Fruit fly (Drosophila melanogaster) whole organism, embryonic: ENCODE measurements around the gene CG12321.
A peak's percentile ranks its signal among the peaks of the same experiment; 100 is the strongest.

Experiments
- Atf-2 ChIP-seq: fragments of 200-800 bp; sonication (Bioruptor generic); optimal IDR thresholded peaks from 2 replicates; lab custom pipeline; 2016; ENCODE audit warnings: missing biosample characterization, missing genetic modification characterization
- Atf6 ChIP-seq: fragments of 200-800 bp; sonication (Bioruptor generic); IDR thresholded peaks from 2 replicates; pipeline ENCODE4 v1.3.6; 2022; ENCODE audit warnings: missing biosample characterization, missing genetic modification characterization
- B-H2 ChIP-seq: fragments of 200-800 bp; sonication (Bioruptor generic); optimal IDR thresholded peaks from 2 replicates; lab custom pipeline; 2018; ENCODE audit warnings: missing biosample characterization, mild to moderate bottlenecking, missing genetic modification characterization
- CG11560 ChIP-seq: fragments of 200-800 bp; sonication (Bioruptor generic); IDR thresholded peaks from 3 replicates; pipeline ENCODE4 v1.3.6; 2022; ENCODE audit warnings: missing biosample characterization, missing genetic modification characterization
- CG12104 ChIP-seq: fragments of 200-800 bp; sonication (Bioruptor generic); optimal IDR thresholded peaks from 3 replicates; lab custom pipeline; 2016; ENCODE audit warnings: missing biosample characterization, missing genetic modification characterization
- CG12769 ChIP-seq: fragments of 200-800 bp; sonication (Bioruptor generic); optimal IDR thresholded peaks from 2 replicates; lab custom pipeline; 2019; ENCODE audit warnings: missing biosample characterization, mild to moderate bottlenecking, missing genetic modification characterization, moderate library complexity
- CG12942 ChIP-seq: fragments of 200-800 bp; sonication (Bioruptor generic); optimal IDR thresholded peaks from 3 replicates; lab custom pipeline; 2016; ENCODE audit warnings: missing biosample characterization, missing genetic modification characterization
- CG15601 ChIP-seq: fragments of 200-800 bp; sonication (Bioruptor generic); optimal IDR thresholded peaks from 3 replicates; lab custom pipeline; 2019; ENCODE audit warnings: missing biosample characterization, mild to moderate bottlenecking, missing genetic modification characterization, moderate library complexity
- CG32532 ChIP-seq: fragments of 200-800 bp; sonication (Bioruptor generic); IDR thresholded peaks from 2 replicates; pipeline ENCODE4 v1.3.6; 2022; ENCODE audit warnings: missing biosample characterization, missing genetic modification characterization
- CG3281 ChIP-seq: fragments of 200-800 bp; sonication (Bioruptor generic); optimal IDR thresholded peaks from 3 replicates; lab custom pipeline; 2017; ENCODE audit warnings: missing biosample characterization, mild to moderate bottlenecking, missing genetic modification characterization
- CG42726 ChIP-seq: fragments of 200-800 bp; sonication (Bioruptor generic); IDR thresholded peaks from 2 replicates; pipeline ENCODE4 v1.3.6; 2022; ENCODE audit warnings: missing biosample characterization, missing genetic modification characterization; ENCODE audit not compliant: partially characterized antibody
- CG4360 ChIP-seq: fragments of 200-800 bp; sonication (Bioruptor generic); IDR thresholded peaks from 2 replicates; pipeline ENCODE4 v1.3.6; 2022; ENCODE audit warnings: missing biosample characterization, missing genetic modification characterization
- CG4617 ChIP-seq: fragments of 200-800 bp; sonication (Bioruptor generic); optimal IDR thresholded peaks from 3 replicates; lab custom pipeline; 2016; ENCODE audit warnings: missing biosample characterization, missing genetic modification characterization, borderline replicate concordance
- CG5953 ChIP-seq: fragments of 200-800 bp; sonication (Bioruptor generic); IDR thresholded peaks from 2 replicates; pipeline ENCODE4 v1.3.6; 2022; ENCODE audit warnings: missing biosample characterization, missing genetic modification characterization
- CG6654 ChIP-seq: fragments of 200-800 bp; sonication (Bioruptor generic); optimal IDR thresholded peaks from 2 replicates; lab custom pipeline; 2017; ENCODE audit warnings: missing biosample characterization, mild to moderate bottlenecking, missing genetic modification characterization
- CG6854 ChIP-seq: fragments of 200-800 bp; sonication (Bioruptor generic); optimal IDR thresholded peaks from 3 replicates; lab custom pipeline; 2017; ENCODE audit warnings: missing biosample characterization, mild to moderate bottlenecking, missing genetic modification characterization
- CG8388 ChIP-seq: fragments of 200-800 bp; sonication (Bioruptor generic); optimal IDR thresholded peaks from 2 replicates; lab custom pipeline; 2019; ENCODE audit warnings: missing biosample characterization, mild to moderate bottlenecking, missing genetic modification characterization, moderate library complexity
- CG9437 ChIP-seq: fragments of 200-800 bp; sonication (Bioruptor generic); optimal IDR thresholded peaks from 2 replicates; lab custom pipeline; 2018; ENCODE audit warnings: missing biosample characterization, mild to moderate bottlenecking, missing genetic modification characterization
- CG9797 ChIP-seq: fragments of 200-800 bp; sonication (Bioruptor generic); optimal IDR thresholded peaks from 3 replicates; lab custom pipeline; 2018; ENCODE audit warnings: missing biosample characterization, mild to moderate bottlenecking, missing genetic modification characterization
- Dfd ChIP-seq, 2 experiments: fragments of >200 bp; optimal IDR thresholded peaks; 2 replicates each; lab custom pipeline; 2017; ENCODE audit warnings: missing biosample characterization in 2 of 2, missing genetic modification characterization in 2 of 2
- Dref ChIP-seq: fragments of 200-800 bp; sonication (Bioruptor generic); IDR thresholded peaks from 2 replicates; pipeline ENCODE4 v1.3.6; 2022; ENCODE audit warnings: missing biosample characterization, missing genetic modification characterization
- Fer1 ChIP-seq: fragments of 200-800 bp; sonication (Bioruptor generic); optimal IDR thresholded peaks from 2 replicates; lab custom pipeline; 2017; ENCODE audit warnings: missing biosample characterization, mild to moderate bottlenecking, missing genetic modification characterization
- HLH3B ChIP-seq: fragments of 200-800 bp; sonication (Bioruptor generic); IDR thresholded peaks from 2 replicates; pipeline ENCODE4 v1.3.6; 2022; ENCODE audit warnings: missing biosample characterization, missing genetic modification characterization
- Hr3 ChIP-seq: fragments of 200-800 bp; sonication (Bioruptor generic); optimal IDR thresholded peaks from 3 replicates; lab custom pipeline; 2016; ENCODE audit warnings: missing biosample characterization, missing genetic modification characterization
- Med ChIP-seq: fragments of 200-800 bp; sonication (Bioruptor generic); peaks from one replicate; lab custom pipeline; 2016; ENCODE audit warnings: missing biosample characterization, missing genetic modification characterization, mild to moderate bottlenecking, inconsistent platforms, moderate library complexity
- Meics ChIP-seq: fragments of 200-800 bp; sonication (Bioruptor generic); optimal IDR thresholded peaks from 2 replicates; lab custom pipeline; 2017; ENCODE audit warnings: missing biosample characterization, mild to moderate bottlenecking, missing genetic modification characterization
- Nf-YB ChIP-seq: fragments of 200-800 bp; sonication (Bioruptor generic); optimal IDR thresholded peaks from 3 replicates; lab custom pipeline; 2019; ENCODE audit warnings: missing biosample characterization, mild to moderate bottlenecking, missing genetic modification characterization, moderate library complexity
- Rfx ChIP-seq: fragments of 200-800 bp; sonication (Bioruptor generic); IDR thresholded peaks from 2 replicates; pipeline ENCODE4 v1.3.6; 2022; ENCODE audit warnings: missing biosample characterization, missing genetic modification characterization
- Sox100B ChIP-seq: fragments of 200-800 bp; sonication (Bioruptor generic); optimal IDR thresholded peaks from 3 replicates; lab custom pipeline; 2018; ENCODE audit warnings: missing biosample characterization, mild to moderate bottlenecking, missing genetic modification characterization
- Sry-β ChIP-seq: fragments of 200-800 bp; sonication (Bioruptor generic); optimal IDR thresholded peaks from 2 replicates; lab custom pipeline; 2018; ENCODE audit warnings: missing biosample characterization, mild to moderate bottlenecking, missing genetic modification characterization, moderate library complexity
- Trl ChIP-seq, 3 experiments: fragments of >200 bp in 2 of 3; fragments of 200-800 bp in 1 of 3; sonication (Bioruptor generic) in 1 of 3; optimal IDR thresholded peaks; 2 replicates in 1 of 3; 3 replicates in 2 of 3; lab custom pipeline; 2016 to 2017; ENCODE audit warnings: missing biosample characterization in 1 of 3, missing genetic modification characterization in 1 of 3
- Vsx1 ChIP-seq: fragments of 200-800 bp; sonication (Bioruptor generic); optimal IDR thresholded peaks from 2 replicates; lab custom pipeline; 2017; ENCODE audit warnings: missing biosample characterization, mild to moderate bottlenecking, missing genetic modification characterization, missing genetic modification reagents
- az2 ChIP-seq: fragments of 200-800 bp; sonication (Bioruptor generic); optimal IDR thresholded peaks from 3 replicates; lab custom pipeline; 2016; ENCODE audit warnings: missing biosample characterization, missing genetic modification characterization
- br ChIP-seq: fragments of >200 bp; optimal IDR thresholded peaks from 2 replicates; lab custom pipeline; 2017
- btn ChIP-seq: fragments of 200-800 bp; sonication (Bioruptor generic); optimal IDR thresholded peaks from 2 replicates; lab custom pipeline; 2016; ENCODE audit warnings: missing biosample characterization, missing genetic modification characterization
- cwo ChIP-seq: fragments of 200-800 bp; sonication (Bioruptor generic); optimal IDR thresholded peaks from 3 replicates; lab custom pipeline; 2017; ENCODE audit warnings: missing biosample characterization, missing genetic modification characterization, mild to moderate bottlenecking, moderate library complexity, missing genetic modification reagents
- dpn ChIP-seq, 2 experiments: fragments of 200-800 bp; sonication (Bioruptor generic); optimal IDR thresholded peaks; 3 replicates each; lab custom pipeline; 2016; ENCODE audit warnings: missing biosample characterization in 2 of 2, missing genetic modification characterization in 2 of 2
- fu2 ChIP-seq: fragments of 200-800 bp; sonication (Bioruptor generic); optimal IDR thresholded peaks from 2 replicates; lab custom pipeline; 2016; ENCODE audit warnings: missing biosample characterization, missing genetic modification characterization
- ind ChIP-seq: fragments of 200-800 bp; sonication (Bioruptor generic); optimal IDR thresholded peaks from 3 replicates; lab custom pipeline; 2016; ENCODE audit warnings: missing biosample characterization, missing genetic modification characterization
- insv ChIP-seq, 2 experiments: fragments of 200-800 bp; sonication (Bioruptor generic); optimal IDR thresholded peaks; 3 replicates each; lab custom pipeline; 2016 to 2018; ENCODE audit warnings: missing biosample characterization in 2 of 2, missing genetic modification characterization in 2 of 2
- jing ChIP-seq: fragments of 200-800 bp; sonication (Bioruptor generic); optimal IDR thresholded peaks from 2 replicates; lab custom pipeline; 2018; ENCODE audit warnings: missing biosample characterization, mild to moderate bottlenecking, missing genetic modification characterization
- kah ChIP-seq: fragments of 200-800 bp; sonication (Bioruptor generic); optimal IDR thresholded peaks from 2 replicates; lab custom pipeline; 2018; ENCODE audit warnings: missing biosample characterization, mild to moderate bottlenecking, missing genetic modification characterization
- lbe ChIP-seq: fragments of 200-800 bp; sonication (Bioruptor generic); optimal IDR thresholded peaks from 2 replicates; lab custom pipeline; 2016; ENCODE audit warnings: missing biosample characterization, mild to moderate bottlenecking, missing genetic modification characterization
- onecut ChIP-seq: fragments of 200-800 bp; sonication (Bioruptor generic); IDR thresholded peaks from 2 replicates; pipeline ENCODE4 v1.3.6; 2022; ENCODE audit warnings: missing biosample characterization, missing genetic modification characterization
- otp ChIP-seq: fragments of 200-800 bp; sonication (Bioruptor generic); IDR thresholded peaks from 3 replicates; pipeline ENCODE4, ENCODE4 v1.3.6; 2022; ENCODE audit warnings: missing biosample characterization, missing genetic modification characterization
- row ChIP-seq: fragments of 200-800 bp; sonication (Bioruptor generic); IDR thresholded peaks from 3 replicates; pipeline ENCODE4 v1.3.6; 2022; ENCODE audit warnings: missing biosample characterization, missing genetic modification characterization
- run ChIP-seq: fragments of 200-800 bp; sonication (Bioruptor generic); optimal IDR thresholded peaks from 3 replicates; lab custom pipeline; 2018; ENCODE audit warnings: missing biosample characterization, mild to moderate bottlenecking, missing genetic modification characterization
- sd ChIP-seq: fragments of 200-800 bp; sonication (Bioruptor generic); optimal IDR thresholded peaks from 3 replicates; lab custom pipeline; 2018; ENCODE audit warnings: missing biosample characterization, mild to moderate bottlenecking, missing genetic modification characterization, moderate library complexity
- slp2 ChIP-seq: fragments of 200-800 bp; sonication (Bioruptor generic); optimal IDR thresholded peaks from 2 replicates; lab custom pipeline; 2016; ENCODE audit warnings: missing biosample characterization, missing genetic modification characterization
- sna ChIP-seq: fragments of 200-800 bp; sonication (Bioruptor generic); IDR thresholded peaks from 2 replicates; pipeline ENCODE4 v1.3.6; 2022; ENCODE audit warnings: missing biosample characterization, missing genetic modification characterization; ENCODE audit not compliant: partially characterized antibody
- ttk ChIP-seq: fragments of 200-800 bp; sonication (Bioruptor generic); IDR thresholded peaks from 2 replicates; pipeline ENCODE4 v2.1.2; 2022; ENCODE audit warnings: missing biosample characterization, missing genetic modification characterization
- twi ChIP-seq: fragments of 200-800 bp; optimal IDR thresholded peaks from 2 replicates; lab custom pipeline; 2019; ENCODE audit warnings: missing biosample characterization, mild to moderate bottlenecking, missing genetic modification characterization, moderate library complexity
- wdn ChIP-seq: fragments of 200-800 bp; sonication (Bioruptor generic); IDR thresholded peaks from 2 replicates; pipeline ENCODE4 v1.3.6; 2022; ENCODE audit warnings: missing biosample characterization, missing genetic modification characterization

Gene CG12321

dm6 chr3R:18197802-18198148 is 9.3 kb upstream of the CG12321 start:
- TF ChIP-seq CG12104 (GFP tag; lab: Kevin White, UChicago), result no peak
- TF ChIP-seq Dref (GFP tag; lab: Robert Waterston, UW), result no peak
- TF ChIP-seq sd (tag; lab: Kevin White, UChicago), result no peak
- no peak for TF ChIP-seq CG6854
- TF ChIP-seq CG42726 (GFP tag; lab: Robert Waterston, UW), result no peak
- TF ChIP-seq ttk (GFP tag; lab: Robert Waterston, UW), result no peak
- TF ChIP-seq kah, result no peak
- no peak for TF ChIP-seq Fer1 (GFP tag; lab: Kevin White, UChicago)
- TF ChIP-seq Sry-β (GFP tag; lab: Kevin White, UChicago), result peak; percentile 55
- no peak for TF ChIP-seq Meics (GFP tag; lab: Kevin White, UChicago)
- TF ChIP-seq B-H2, result no peak
- TF ChIP-seq CG5953 (GFP tag; lab: Robert Waterston, UW), result no peak
- TF ChIP-seq CG4360, result no peak
- TF ChIP-seq btn (GFP tag; lab: Kevin White, UChicago), result no peak
- TF ChIP-seq ind, result no peak
- no peak for TF ChIP-seq CG15601 (tag; lab: Kevin White, UChicago)
- TF ChIP-seq Vsx1 (GFP tag; lab: Kevin White, UChicago), result no peak
- TF ChIP-seq otp (GFP tag; lab: Robert Waterston, UW), result no peak
- TF ChIP-seq br (lab: Kevin White, UChicago), result no peak
- TF ChIP-seq CG8388 (GFP tag; lab: Kevin White, UChicago), result no peak
- no peak for TF ChIP-seq run (tag; lab: Kevin White, UChicago)
- TF ChIP-seq Nf-YB (GFP tag; lab: Kevin White, UChicago), result no peak
- TF ChIP-seq Med (GFP tag; lab: Kevin White, UChicago), result peak; percentile 48
- no peak for TF ChIP-seq CG3281
- TF ChIP-seq CG9437 (GFP tag; lab: Kevin White, UChicago), result peak; percentile 64
- TF ChIP-seq wdn (GFP tag; lab: Robert Waterston, UW), result no peak
- no peak for TF ChIP-seq Sox100B (GFP tag; lab: Kevin White, UChicago)
- TF ChIP-seq twi (tag; lab: Kevin White, UChicago), result no peak
- TF ChIP-seq CG6654 (GFP tag; lab: Kevin White, UChicago), result no peak
- no peak for TF ChIP-seq dpn (GFP tag; optimal IDR thresholded peaks at IDR 0.05; lab: Kevin White, UChicago)
- TF ChIP-seq Trl (optimal IDR thresholded peaks at IDR 0.05; lab: Kevin White, UChicago), result peak in 1 of 2 experiments; percentile 18
- TF ChIP-seq Trl (GFP tag; optimal IDR thresholded peaks at IDR 0.05; lab: Kevin White, UChicago), result no peak
- TF ChIP-seq Hr3 (GFP tag; lab: Kevin White, UChicago), result no peak
- peak; percentile 65 for TF ChIP-seq CG12769
- no peak for TF ChIP-seq insv (GFP tag; optimal IDR thresholded peaks at IDR 0.05; lab: Kevin White, UChicago)
- no peak for TF ChIP-seq CG4617 (GFP tag; lab: Kevin White, UChicago)
- no peak for TF ChIP-seq row
- no peak for TF ChIP-seq CG9797 (GFP tag; lab: Kevin White, UChicago)
- no peak for TF ChIP-seq Atf-2 (GFP tag; lab: Kevin White, UChicago)
- no peak for TF ChIP-seq az2 (GFP tag; lab: Kevin White, UChicago)
- TF ChIP-seq Rfx (GFP tag; lab: Robert Waterston, UW), result no peak
- no peak for TF ChIP-seq onecut (GFP tag; lab: Robert Waterston, UW)
- no peak for TF ChIP-seq HLH3B (GFP tag; lab: Robert Waterston, UW)
- TF ChIP-seq Atf6 (GFP tag; lab: Robert Waterston, UW), result no peak
- no peak for TF ChIP-seq sna
- no peak for TF ChIP-seq CG12942 (GFP tag; lab: Kevin White, UChicago)
- TF ChIP-seq slp2 (GFP tag; lab: Kevin White, UChicago), result no peak
- TF ChIP-seq jing (GFP tag; lab: Kevin White, UChicago), result no peak
- TF ChIP-seq CG32532 (GFP tag; lab: Robert Waterston, UW), result no peak
- no peak for TF ChIP-seq Dfd (GFP tag; optimal IDR thresholded peaks at IDR 0.05; lab: Kevin White, UChicago)
- no peak for TF ChIP-seq cwo
- TF ChIP-seq fu2, result no peak
- TF ChIP-seq CG11560, result no peak
- no peak for TF ChIP-seq lbe
